Fruit fly (Drosophila melanogaster): ENCODE measurements around the gene CG2187.

The CG2187 gene

dm6 chr3R:31711270-31712029 is 47.0 kb downstream of the CG2187 start:
- TF ChIP-seq Pif1A (GFP tag; optimal IDR thresholded peaks at IDR 0.05) (no peak), CG10348 (GFP tag; IDR thresholded peaks at IDR 0.05) (no peak), CG4496 (GFP tag; IDR thresholded peaks at IDR 0.05) (no peak), CG12605 (GFP tag; IDR thresholded peaks at IDR 0.05) (no peak), rn (GFP tag; IDR thresholded peaks at IDR 0.05) (no peak), D1 (tag; optimal IDR thresholded peaks at IDR 0.05) (no peak), CG14655 (GFP tag; optimal IDR thresholded peaks at IDR 0.05) (peak; percentile 54), CG34367 (tag; optimal IDR thresholded peaks at IDR 0.05) (no peak), CG8159 (tag; optimal IDR thresholded peaks at IDR 0.05) (no peak), CG13204 (GFP tag; optimal IDR thresholded peaks at IDR 0.05) (no peak), Pif1B (GFP tag; optimal IDR thresholded peaks at IDR 0.05) (no peak), CG9948 (tag; optimal IDR thresholded peaks at IDR 0.05) (no peak), CG32121 (GFP tag; IDR thresholded peaks at IDR 0.05) (no peak), Snoo (tag; optimal IDR thresholded peaks at IDR 0.05) (no peak), CG8301 (tag; optimal IDR thresholded peaks at IDR 0.05) (peak; percentile 25)

dm6 chr3R:31709769-31710168 is 48.7 kb downstream of the CG2187 start:
- TF ChIP-seq gl (tag; optimal IDR thresholded peaks at IDR 0.05) (no peak), CG15710 (tag; optimal IDR thresholded peaks at IDR 0.05) (no peak), Pif1B (GFP tag; optimal IDR thresholded peaks at IDR 0.05) (no peak), CG4496 (GFP tag; IDR thresholded peaks at IDR 0.05) (no peak), CG13204 (GFP tag; optimal IDR thresholded peaks at IDR 0.05) (no peak), CG12605 (GFP tag; IDR thresholded peaks at IDR 0.05) (0 out of 2 replicates have a peak, but pooled peaks have one; percentile 11), CG10348 (GFP tag; IDR thresholded peaks at IDR 0.05) (no peak), fd96Ca (GFP tag; IDR thresholded peaks at IDR 0.05) (peak; percentile 51; the same call in 2 of the 3 replicates), D1 (tag; optimal IDR thresholded peaks at IDR 0.05) (no peak), EcR (GFP tag; optimal IDR thresholded peaks at IDR 0.05) (no peak), CG17806 (tag; optimal IDR thresholded peaks at IDR 0.05) (no peak), CG32121 (GFP tag; IDR thresholded peaks at IDR 0.05) (peak; percentile 49), Snoo (tag; optimal IDR thresholded peaks at IDR 0.05) (no peak), CG14655 (GFP tag; optimal IDR thresholded peaks at IDR 0.05) (peak; percentile 36), Ets98B (GFP tag; IDR thresholded peaks at IDR 0.05) (peak; percentile 12; the same call in 1 of the 2 replicates), CG9948 (tag; optimal IDR thresholded peaks at IDR 0.05) (no peak), CG8159 (tag; optimal IDR thresholded peaks at IDR 0.05) (no peak), CG34367 (tag; optimal IDR thresholded peaks at IDR 0.05) (no peak), rn (GFP tag; IDR thresholded peaks at IDR 0.05) (no peak), Pif1A (GFP tag; optimal IDR thresholded peaks at IDR 0.05) (no peak), CG8301 (tag; optimal IDR thresholded peaks at IDR 0.05) (peak; percentile 32)

dm6 chr3R:31709142-31709541 is 49.3 kb downstream of the CG2187 start:
- TF ChIP-seq Snoo (tag; optimal IDR thresholded peaks at IDR 0.05) = no peak
- peak; percentile 72 for TF ChIP-seq CG14655 (GFP tag; optimal IDR thresholded peaks at IDR 0.05)
- TF ChIP-seq gl (tag; optimal IDR thresholded peaks at IDR 0.05) = no peak
- TF ChIP-seq Pif1B (GFP tag; optimal IDR thresholded peaks at IDR 0.05) = peak; percentile 12
- peak; percentile 71 for TF ChIP-seq CG8301 (tag; optimal IDR thresholded peaks at IDR 0.05)
- peak; percentile 19 for TF ChIP-seq CG9948 (tag; optimal IDR thresholded peaks at IDR 0.05)
- TF ChIP-seq CG17806 (tag; optimal IDR thresholded peaks at IDR 0.05) = no peak
- TF ChIP-seq CG15710 (tag; optimal IDR thresholded peaks at IDR 0.05) = no peak
- TF ChIP-seq Ets98B (GFP tag; IDR thresholded peaks at IDR 0.05) = peak; percentile 87
- TF ChIP-seq CG13204 (GFP tag; optimal IDR thresholded peaks at IDR 0.05) = peak; percentile 2
- 0 out of 2 replicates have a peak, but pooled peaks have one; percentile 41 for TF ChIP-seq rn (GFP tag; IDR thresholded peaks at IDR 0.05)
- no peak for TF ChIP-seq EcR (GFP tag; optimal IDR thresholded peaks at IDR 0.05)
- TF ChIP-seq CG4496 (GFP tag; IDR thresholded peaks at IDR 0.05) = peak; percentile 91
- TF ChIP-seq CG8159 (tag; optimal IDR thresholded peaks at IDR 0.05) = no peak
- TF ChIP-seq CG32121 (GFP tag; IDR thresholded peaks at IDR 0.05) = peak; percentile 86
- TF ChIP-seq fd96Ca (GFP tag; IDR thresholded peaks at IDR 0.05) = peak; percentile 86
- TF ChIP-seq D1 (tag; optimal IDR thresholded peaks at IDR 0.05) = no peak
- TF ChIP-seq CG34367 (tag; optimal IDR thresholded peaks at IDR 0.05) = no peak
- peak; percentile 70 for TF ChIP-seq CG12605 (GFP tag; IDR thresholded peaks at IDR 0.05)
- peak; percentile 60; the same call in 1 of the 2 replicates for TF ChIP-seq CG10348 (GFP tag; IDR thresholded peaks at IDR 0.05)
- peak; percentile 33 for TF ChIP-seq Pif1A (GFP tag; optimal IDR thresholded peaks at IDR 0.05)

- TF ChIP-seq CG13204 (GFP tag; optimal IDR thresholded peaks at IDR 0.05) (no peak), CG8159 (tag; optimal IDR thresholded peaks at IDR 0.05) (no peak), fd96Ca (GFP tag; IDR thresholded peaks at IDR 0.05) (no peak), CG10348 (GFP tag; IDR thresholded peaks at IDR 0.05) (no peak), CG4496 (GFP tag; IDR thresholded peaks at IDR 0.05) (no peak), CG34367 (tag; optimal IDR thresholded peaks at IDR 0.05) (no peak), CG17806 (tag; optimal IDR thresholded peaks at IDR 0.05) (no peak), Ets98B (GFP tag; IDR thresholded peaks at IDR 0.05) (no peak), Pif1B (GFP tag; optimal IDR thresholded peaks at IDR 0.05) (no peak), gl (tag; optimal IDR thresholded peaks at IDR 0.05) (no peak), CG8301 (tag; optimal IDR thresholded peaks at IDR 0.05) (no peak)
Measured at dm6 chr3R:31708240-31708639, 50.2 kb downstream of the CG2187 start, which contains the start of gene CG42693. Gene CG42693 (minus strand): TSS chr3R:31708340.

dm6 chr3R:31706895-31707238 is 51.6 kb downstream of the CG2187 start:
- TF ChIP-seq CG4496 (GFP tag; IDR thresholded peaks at IDR 0.05) = no peak
- TF ChIP-seq CG8301 (tag; optimal IDR thresholded peaks at IDR 0.05) = peak; percentile 32
- TF ChIP-seq CG8159 (tag; optimal IDR thresholded peaks at IDR 0.05) = peak; percentile 52
- TF ChIP-seq CG12605 (GFP tag; IDR thresholded peaks at IDR 0.05) = no peak
- peak; percentile 24 for TF ChIP-seq CG9948 (tag; optimal IDR thresholded peaks at IDR 0.05)
- TF ChIP-seq CG34367 (tag; optimal IDR thresholded peaks at IDR 0.05) = no peak
- peak; percentile 35 for TF ChIP-seq CG17806 (tag; optimal IDR thresholded peaks at IDR 0.05)
- peak; percentile 27 for TF ChIP-seq CG14655 (GFP tag; optimal IDR thresholded peaks at IDR 0.05)
- TF ChIP-seq D1 (tag; optimal IDR thresholded peaks at IDR 0.05) = no peak
- TF ChIP-seq rn (GFP tag; IDR thresholded peaks at IDR 0.05) = no peak
